Worm (Caenorhabditis elegans) whole organism, L1 larva: ENCODE data around the gene F44E2.4.

Source experiments
- nhr-11 ChIP-seq: fragments of 150-350 bp; optimal IDR thresholded peaks from 2 replicates; lab custom pipeline; 2014; ENCODE audit warnings: missing biosample characterization, missing genetic modification characterization
- snpc-4 ChIP-seq: fragments of 150-350 bp; optimal IDR thresholded peaks from 2 replicates; lab custom pipeline; 2014; ENCODE audit warnings: missing biosample characterization, missing genetic modification characterization
- unc-62 ChIP-seq: fragments of 150-350 bp; optimal IDR thresholded peaks from 2 replicates; lab custom pipeline; 2014; ENCODE audit warnings: missing biosample characterization, missing genetic modification reagents, missing genetic modification characterization
- ztf-11 ChIP-seq, 2 experiments: sonication (generic microtip); optimal IDR thresholded peaks; 2 replicates each; lab custom pipeline; 2016 to 2017; ENCODE audit warnings: missing genetic modification characterization in 2 of 2, missing biosample characterization in 1 of 2, missing compliant biosample characterization in 1 of 2

DNA sequence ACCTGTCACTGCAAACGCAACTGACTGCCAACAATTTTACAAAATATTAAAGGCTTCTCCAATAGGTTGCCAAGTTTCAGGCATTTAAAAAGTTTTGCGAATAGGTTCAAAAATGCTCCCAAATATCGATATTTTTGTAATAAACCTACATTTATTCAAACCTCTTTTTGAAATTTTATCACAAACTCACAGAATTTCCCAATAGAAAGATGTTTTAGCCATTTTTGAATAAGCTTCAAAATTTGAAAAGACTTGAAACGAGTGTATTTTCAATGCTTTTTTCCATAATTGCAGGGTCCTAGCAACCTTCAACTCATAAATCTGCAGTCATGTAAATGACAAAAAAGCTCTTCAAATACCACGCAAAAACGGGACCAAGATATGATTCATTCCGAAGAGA is 44.1 kb upstream of the F44E2.4 start:
- TF ChIP-seq nhr-11 (no peak), unc-62 (no peak), snpc-4 (tag; lab: Kevin White, UChicago) (no peak), ztf-11 (tag; optimal IDR thresholded peaks at IDR 0.05; lab: Kevin White, UChicago) (no peak)
